Worm (Caenorhabditis elegans) whole organism, midembryonic: Measurements from ENCODE around the gene glr-4.

Experiments used
- T22C8.4 ChIP-seq: fragments of 200-800 bp; sonication (Bioruptor generic); IDR thresholded peaks from 2 replicates; pipeline ENCODE4 v1.3.6; 2022; ENCODE audit warnings: missing genetic modification characterization, missing compliant biosample characterization
- flt-1 ChIP-seq: fragments of 200-800 bp; sonication (Bioruptor generic); IDR thresholded peaks from 2 replicates; pipeline ENCODE4 v1.3.6; 2022; ENCODE audit warnings: missing genetic modification characterization, missing compliant biosample characterization
- ztf-29 ChIP-seq: fragments of 200-800 bp; sonication (Bioruptor generic); IDR thresholded peaks from 2 replicates; pipeline ENCODE4 v1.3.6; 2022; ENCODE audit warnings: missing genetic modification reagents, missing genetic modification characterization, missing compliant biosample characterization

ce11 chrII:7795299-7795698 is 1.2 kb upstream of the glr-4 start:
- TF ChIP-seq flt-1 (GFP tag; lab: Robert Waterston, UW) (no peak), ztf-29 (GFP tag; lab: Robert Waterston, UW) (no peak), T22C8.4 (no peak)
